Worm (Caenorhabditis elegans): ENCODE data around the gene Y105C5A.1.
"Not testable (repeated sequence)": the region's sequence is repeated elsewhere in the genome, so short reads cannot be mapped to it uniquely, and the experiment has no call there.

- not testable (repeated sequence) for TF ChIP-seq fkh-10 (GFP tag; optimal IDR thresholded peaks at IDR 0.05); nhr-77 (tag; optimal IDR thresholded peaks at IDR 0.05); egl-27 (tag; optimal IDR thresholded peaks at IDR 0.05); daf-16 (GFP tag; optimal IDR thresholded peaks at IDR 0.05); daf-16 (tag; optimal IDR thresholded peaks at IDR 0.05); lin-15B (tag; optimal IDR thresholded peaks at IDR 0.05); lsy-2 (tag; optimal IDR thresholded peaks at IDR 0.05); ceh-82 (tag; optimal IDR thresholded peaks at IDR 0.05); dpl-1 (GFP tag; optimal IDR thresholded peaks at IDR 0.05); D1046.2 (GFP tag; IDR thresholded peaks at IDR 0.05); unc-62 (GFP tag; optimal IDR thresholded peaks at IDR 0.05 in 1 of 2); unc-62 (tag; optimal IDR thresholded peaks at IDR 0.05)
Measured at ce11 chrIV:15594935-15595620, 30.9 kb upstream of the Y105C5A.1 start, which contains the start of the genes pqn-78 and pqn-79.

Measured in whole organism, L4 larva.